Worm (Caenorhabditis elegans) whole organism, mixed stage, embryonic: ENCODE data around the gene ZC196.2.

Source experiments
- ces-1 ChIP-seq: fragments of 150-350 bp; optimal IDR thresholded peaks from 2 replicates; lab custom pipeline; 2014; ENCODE audit warnings: missing biosample characterization, missing genetic modification reagents, missing genetic modification characterization
- elt-3 ChIP-seq: fragments of 150-350 bp; optimal IDR thresholded peaks from 2 replicates; lab custom pipeline; 2014; ENCODE audit warnings: missing biosample characterization, missing genetic modification characterization

Gene ZC196.2

ce11 chrV:8789345-8789744 is 50.1 kb downstream of the ZC196.2 start:
- TF ChIP-seq elt-3 (tag; lab: Kevin White, UChicago) = no peak
- no peak for TF ChIP-seq ces-1 (GFP tag; lab: Kevin White, UChicago)
